Fruit fly (Drosophila melanogaster): ENCODE results near the gene CG15544.

Gene CG15544

DNA sequence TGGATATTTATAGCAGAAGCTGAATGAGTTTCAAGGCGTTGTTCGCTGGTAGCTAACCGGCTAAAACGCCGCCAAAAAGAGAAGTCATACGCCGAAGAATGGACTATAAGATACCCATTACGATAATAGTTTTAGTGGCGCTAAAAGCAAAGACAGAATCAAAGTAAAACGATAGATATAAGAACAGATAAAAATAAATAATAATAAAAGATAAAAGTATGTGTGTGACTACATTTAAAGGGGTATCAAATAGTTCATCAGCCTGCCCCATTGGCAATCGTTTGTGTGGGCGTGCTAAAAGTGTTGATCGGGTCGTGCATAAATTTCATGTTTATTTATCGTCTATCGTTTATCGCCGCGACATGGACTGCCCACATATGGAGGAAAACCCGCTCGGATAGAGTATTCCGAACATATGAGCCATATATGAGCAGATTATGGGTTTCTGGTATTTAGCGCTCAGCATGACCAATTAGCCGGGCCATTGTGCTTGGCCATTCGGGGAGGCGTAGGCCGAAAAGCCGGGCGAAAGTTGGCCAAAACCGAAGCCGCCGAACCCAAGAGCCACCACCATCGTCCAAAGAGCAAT lies 30.2 kb upstream of the CG15544 start (continued):
- TF ChIP-seq D19A (tag; optimal IDR thresholded peaks at IDR 0.05): peak; percentile 57
- no peak for TF ChIP-seq psq (GFP tag; optimal IDR thresholded peaks at IDR 0.05)
- TF ChIP-seq Nf-YC (tag; optimal IDR thresholded peaks at IDR 0.05): peak; percentile 50
- no peak for TF ChIP-seq tll (GFP tag; optimal IDR thresholded peaks at IDR 0.05)
- no peak for TF ChIP-seq repo (GFP tag; optimal IDR thresholded peaks at IDR 0.05)
- no peak for TF ChIP-seq Bdp1 (GFP tag; optimal IDR thresholded peaks at IDR 0.05)
- TF ChIP-seq Bteb2 (GFP tag; optimal IDR thresholded peaks at IDR 0.05): peak; percentile 2
- no peak for TF ChIP-seq sc (optimal IDR thresholded peaks at IDR 0.05)
- TF ChIP-seq sc (GFP tag; optimal IDR thresholded peaks at IDR 0.05): no peak
- peak; percentile 56; the same call in 1 of the 3 replicates for TF ChIP-seq otp (GFP tag; IDR thresholded peaks at IDR 0.05)
- TF ChIP-seq Fer2 (tag; optimal IDR thresholded peaks at IDR 0.05): peak; percentile 8
- TF ChIP-seq CG14710 (tag; optimal IDR thresholded peaks at IDR 0.05): peak; percentile 10
- TF ChIP-seq shn (GFP tag; optimal IDR thresholded peaks at IDR 0.05): no peak
- no peak for TF ChIP-seq Hand (GFP tag; optimal IDR thresholded peaks at IDR 0.05)
- peak; percentile 84 for TF ChIP-seq Sox102F (GFP tag; optimal IDR thresholded peaks at IDR 0.05)
- peak in 1 of 2 experiments; percentile 54 for TF ChIP-seq bsh (GFP tag; optimal IDR thresholded peaks at IDR 0.05)
- peak; percentile 80 for TF ChIP-seq E2f1 (GFP tag; IDR thresholded peaks at IDR 0.05)
- TF ChIP-seq nerfin-1 (tag; optimal IDR thresholded peaks at IDR 0.05): peak; percentile 30
- TF ChIP-seq twi (tag; optimal IDR thresholded peaks at IDR 0.05): peak; percentile 66
- TF ChIP-seq ara (GFP tag; IDR thresholded peaks at IDR 0.05): no peak
- TF ChIP-seq TFAM (GFP tag; optimal IDR thresholded peaks at IDR 0.05): no peak
- TF ChIP-seq CG1602 (GFP tag; optimal IDR thresholded peaks at IDR 0.05): peak; percentile 12
- TF ChIP-seq exex (tag; optimal IDR thresholded peaks at IDR 0.05): no peak
- TF ChIP-seq gem (tag; optimal IDR thresholded peaks at IDR 0.05): peak; percentile 87
- TF ChIP-seq CG18476 (GFP tag; optimal IDR thresholded peaks at IDR 0.05): peak; percentile 20
- no peak for TF ChIP-seq zf30C (GFP tag; optimal IDR thresholded peaks at IDR 0.05)
- TF ChIP-seq Aef1 (GFP tag; IDR thresholded peaks at IDR 0.05): peak; percentile 64
- peak; percentile 59; the same call in 1 of the 2 replicates for TF ChIP-seq rib (GFP tag; IDR thresholded peaks at IDR 0.05)
- no peak for TF ChIP-seq cato (GFP tag; optimal IDR thresholded peaks at IDR 0.05; ENCODE audit: borderline replicate concordance)
- TF ChIP-seq unc-4 (GFP tag; IDR thresholded peaks at IDR 0.05; ENCODE audit: partially characterized antibody): no peak
- no peak for TF ChIP-seq Gsc (GFP tag; IDR thresholded peaks at IDR 0.05)
- no peak for TF ChIP-seq Side (GFP tag; optimal IDR thresholded peaks at IDR 0.05)
- peak; percentile 64 for TF ChIP-seq CG3847 (GFP tag; IDR thresholded peaks at IDR 0.05)
- TF ChIP-seq az2 (GFP tag; optimal IDR thresholded peaks at IDR 0.05): peak; percentile 54
- peak; percentile 75 for TF ChIP-seq CG2712 (tag; optimal IDR thresholded peaks at IDR 0.05)
- TF ChIP-seq CG10979 (tag; optimal IDR thresholded peaks at IDR 0.05): peak; percentile 53
- no peak for TF ChIP-seq CG7745 (tag; optimal IDR thresholded peaks at IDR 0.05)
- peak; percentile 49; the same call in 1 of the 2 replicates for TF ChIP-seq Oaz (GFP tag; IDR thresholded peaks at IDR 0.05)
- 0 out of 3 replicates have a peak, but pooled peaks have one; percentile 13 for TF ChIP-seq CG7963 (GFP tag; IDR thresholded peaks at IDR 0.05; ENCODE audit: partially characterized antibody)
- TF ChIP-seq Deaf1 (tag; optimal IDR thresholded peaks at IDR 0.05): peak; percentile 52
- TF ChIP-seq grn (GFP tag; optimal IDR thresholded peaks at IDR 0.05): no peak
- peak; percentile 34 for TF ChIP-seq CG7928 (GFP tag; optimal IDR thresholded peaks at IDR 0.05)
- TF ChIP-seq Hr78 (GFP tag; optimal IDR thresholded peaks at IDR 0.05): no peak
- peak; percentile 38 for TF ChIP-seq CG4820 (GFP tag; optimal IDR thresholded peaks at IDR 0.05)
- TF ChIP-seq slbo (GFP tag; IDR thresholded peaks at IDR 0.05): peak; percentile 83
- TF ChIP-seq vfl (GFP tag; optimal IDR thresholded peaks at IDR 0.05): no peak
- no peak for TF ChIP-seq fd102C (GFP tag; optimal IDR thresholded peaks at IDR 0.05)
- peak; percentile 29; the same call in 1 of the 2 replicates for TF ChIP-seq tna (GFP tag; IDR thresholded peaks at IDR 0.05; ENCODE audit: partially characterized antibody)
- TF ChIP-seq Eip74EF (GFP tag; optimal IDR thresholded peaks at IDR 0.05): peak in 1 of 2 experiments; percentile 14

Data from whole organism, embryonic.